Worm (Caenorhabditis elegans): ENCODE measurements around the gene C32B5.13.

DNA sequence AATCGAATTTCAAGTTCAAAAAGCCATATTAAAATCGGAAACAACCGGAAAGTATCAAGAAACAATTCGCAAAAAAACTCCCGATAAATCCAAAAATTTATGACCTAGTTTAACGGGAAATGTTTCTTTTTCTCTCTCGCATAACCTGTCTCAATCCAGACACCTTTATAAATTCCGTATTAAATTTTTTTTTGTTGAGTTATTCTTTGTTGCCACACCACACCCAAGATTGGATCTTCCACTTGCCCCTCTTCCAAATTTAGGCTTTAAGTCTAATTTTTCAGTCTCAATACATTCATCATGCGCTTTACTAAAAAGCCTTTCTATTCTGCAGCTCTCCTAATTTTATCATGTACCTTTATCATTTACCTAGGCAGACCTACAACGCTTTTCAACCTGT, 23.3 kb downstream of the C32B5.13 start, which contains the start of gene R07C3.3:
- no peak for TF ChIP-seq dmd-8 (GFP tag; IDR thresholded peaks at IDR 0.05)
- TF ChIP-seq mdl-1 (tag; optimal IDR thresholded peaks at IDR 0.05): no peak
- TF ChIP-seq nhr-28 (tag; optimal IDR thresholded peaks at IDR 0.05): no peak
- no peak for TF ChIP-seq unc-39 (tag; optimal IDR thresholded peaks at IDR 0.05)
- TF ChIP-seq hlh-30 (tag; optimal IDR thresholded peaks at IDR 0.05; ENCODE audit: insufficient read depth): no peak
- TF ChIP-seq nhr-237 (tag; optimal IDR thresholded peaks at IDR 0.05): no peak
- TF ChIP-seq lin-29 (GFP tag; IDR thresholded peaks at IDR 0.05): no peak
- no peak for TF ChIP-seq lin-39 (tag; optimal IDR thresholded peaks at IDR 0.05)
- no peak for TF ChIP-seq unc-130 (GFP tag; optimal IDR thresholded peaks at IDR 0.05)
- TF ChIP-seq cey-2 (tag; optimal IDR thresholded peaks at IDR 0.05; ENCODE audit: borderline replicate concordance, insufficient read depth): no peak
- TF ChIP-seq unc-62 (GFP tag; optimal IDR thresholded peaks at IDR 0.05 in 1 of 2): no peak
- TF ChIP-seq unc-62 (tag; optimal IDR thresholded peaks at IDR 0.05): no peak
- no peak for TF ChIP-seq lin-38 (GFP tag; IDR thresholded peaks at IDR 0.05)
- TF ChIP-seq attf-4 (tag; optimal IDR thresholded peaks at IDR 0.05): no peak
- TF ChIP-seq Y5F2A.4 (GFP tag; optimal IDR thresholded peaks at IDR 0.05): no peak

Measured in whole organism, L4 larva.